Worm (Caenorhabditis elegans): ENCODE data around the gene mcm-5.

Gene mcm-5

DNA sequence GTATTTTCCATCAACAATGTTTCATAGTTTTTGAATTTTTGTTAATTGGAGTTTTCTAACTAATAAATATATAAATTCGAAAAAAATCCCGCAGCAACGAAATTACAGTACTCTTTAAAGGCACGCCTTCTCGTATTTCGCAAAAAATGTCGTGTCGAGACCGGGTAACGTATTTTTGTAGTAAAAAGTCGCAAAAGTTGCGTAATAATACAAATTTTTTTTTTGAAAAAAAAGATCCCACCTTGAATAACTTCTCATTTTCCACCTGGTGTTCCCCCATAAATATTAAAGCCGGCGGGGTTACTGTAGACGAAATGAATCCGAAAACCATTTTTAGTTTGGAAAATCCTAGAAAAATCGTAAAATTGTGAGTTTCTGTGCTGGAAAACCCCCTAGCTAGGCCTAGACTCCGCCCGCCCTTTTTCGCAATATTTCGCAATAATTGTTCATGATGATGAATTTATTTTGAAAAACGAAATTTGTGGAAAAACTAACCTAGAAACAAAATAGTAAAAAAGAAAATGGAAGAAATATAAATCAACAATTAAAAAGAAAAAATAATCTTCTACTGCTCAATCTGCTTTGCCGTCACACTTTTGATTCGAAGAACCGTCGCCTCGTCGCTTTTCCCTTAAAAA is 48.7 kb downstream of the mcm-5 start, which contains the start of gene F43C1.7:
Gene F43C1.7, minus strand, starts transcription at position 351 of the 638 bp plus-strand sequence.
- TF ChIP-seq zip-4 (GFP tag; optimal IDR thresholded peaks at IDR 0.05) (peak; percentile 30), skn-1 (tag; optimal IDR thresholded peaks at IDR 0.05) (peak; percentile 66), egl-27 (tag; optimal IDR thresholded peaks at IDR 0.05) (no peak)

DNA sequence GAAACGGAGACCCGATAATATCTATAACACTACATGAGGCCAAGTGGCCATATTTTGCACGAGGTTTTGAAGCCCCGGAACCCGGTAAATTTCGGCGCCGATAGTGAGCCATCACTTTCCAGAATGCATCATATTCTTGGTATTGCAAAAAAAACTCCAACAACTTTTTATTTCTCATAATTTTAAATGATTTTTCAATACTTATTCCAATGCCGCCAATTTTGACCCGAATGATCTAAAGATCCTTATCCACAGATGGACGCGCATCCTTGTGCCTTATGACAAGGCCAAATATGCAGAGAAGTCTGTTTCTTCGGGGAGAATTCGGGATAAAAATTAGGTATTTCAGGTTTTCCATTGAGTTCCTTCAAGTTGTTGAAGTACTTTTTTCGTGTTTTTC is 49.9 kb downstream of the mcm-5 start:
- TF ChIP-seq nhr-85 (tag) (peak; percentile 86), unc-30 (tag; optimal IDR thresholded peaks at IDR 0.05) (no peak), jun-1 (tag; optimal IDR thresholded peaks at IDR 0.05) (no peak), nhr-20 (tag; optimal IDR thresholded peaks at IDR 0.05) (peak; percentile 49)

DNA sequence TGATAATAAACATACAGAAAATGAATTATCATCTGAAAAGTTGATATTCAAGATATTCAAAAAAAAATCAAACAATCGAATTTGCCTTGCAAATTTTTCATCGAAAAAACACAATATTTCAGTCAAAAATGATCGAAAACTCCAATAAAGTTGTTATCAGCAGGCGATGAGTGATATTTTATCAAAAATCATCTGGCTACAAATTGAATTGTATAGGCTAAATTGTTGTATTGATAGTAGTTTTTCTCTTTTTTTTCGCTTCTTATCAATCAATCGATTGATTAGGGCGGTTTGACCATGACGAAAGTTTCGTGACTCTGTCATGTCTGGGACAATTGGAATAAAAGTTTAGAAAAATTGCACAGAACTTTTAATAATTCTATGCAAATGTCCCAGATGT is 50.9 kb downstream of the mcm-5 start:
- TF ChIP-seq F16B12.6 (tag; optimal IDR thresholded peaks at IDR 0.05), result no peak
- peak in 3 of 6 experiments; percentile 10 to 51 (median 27) for TF ChIP-seq elt-3 (tag; optimal IDR thresholded peaks at IDR 0.05)
- no peak for TF ChIP-seq nhr-71 (tag; optimal IDR thresholded peaks at IDR 0.05)
- TF ChIP-seq sptf-1 (tag; optimal IDR thresholded peaks at IDR 0.05), result no peak
- no peak for TF ChIP-seq jun-1 (tag; optimal IDR thresholded peaks at IDR 0.05)
- no peak for TF ChIP-seq ceh-88 (GFP tag; IDR thresholded peaks at IDR 0.05)
- no peak for TF ChIP-seq irx-1 (tag; optimal IDR thresholded peaks at IDR 0.05)
- no peak for TF ChIP-seq rnt-1 (tag; optimal IDR thresholded peaks at IDR 0.05)
- TF ChIP-seq lsy-2 (tag; optimal IDR thresholded peaks at IDR 0.05), result peak in 1 of 2 experiments; percentile 3
- TF ChIP-seq skn-1 (tag; optimal IDR thresholded peaks at IDR 0.05), result no peak
- TF ChIP-seq lin-39 (tag; optimal IDR thresholded peaks at IDR 0.05), result no peak
- no peak for TF ChIP-seq ceh-8 (GFP tag; optimal IDR thresholded peaks at IDR 0.05)
- TF ChIP-seq hpl-2 (GFP tag; optimal IDR thresholded peaks at IDR 0.05), result no peak
- TF ChIP-seq egl-27 (tag; optimal IDR thresholded peaks at IDR 0.05), result no peak
- TF ChIP-seq sox-4 (tag; optimal IDR thresholded peaks at IDR 0.05), result no peak
- peak; percentile 76 for TF ChIP-seq nhr-20 (tag; optimal IDR thresholded peaks at IDR 0.05)
- TF ChIP-seq efl-1 (optimal IDR thresholded peaks at IDR 0.05), result no peak
- TF ChIP-seq efl-1 (GFP tag; optimal IDR thresholded peaks at IDR 0.05 in 1 of 2), result peak in 1 of 2 experiments; percentile 90
- TF ChIP-seq hlh-17 (GFP tag; optimal IDR thresholded peaks at IDR 0.05; ENCODE audit: borderline replicate concordance), result no peak
- TF ChIP-seq lin-35 (GFP tag; optimal IDR thresholded peaks at IDR 0.05), result peak in 1 of 2 experiments; percentile 13
- TF ChIP-seq elt-2 (tag; optimal IDR thresholded peaks at IDR 0.05), result peak; percentile 87
